Worm (Caenorhabditis elegans) whole organism, L4 larva: ENCODE measurements around the gene mam-7.

Experiments
- F49E8.2 ChIP-seq: sonication (generic microtip); optimal IDR thresholded peaks from 2 replicates; lab custom pipeline; 2016; ENCODE audit warnings: missing compliant biosample characterization, mild to moderate bottlenecking, missing genetic modification characterization, borderline replicate concordance
- ama-1 ChIP-seq: fragments of 150-350 bp; optimal IDR thresholded peaks from 2 replicates; lab custom pipeline; 2014; ENCODE audit warnings: inconsistent platforms, mixed read lengths
- nhr-237 ChIP-seq: sonication (generic microtip); optimal IDR thresholded peaks from 2 replicates; lab custom pipeline; 2017; ENCODE audit warnings: missing biosample characterization, missing genetic modification characterization

DNA sequence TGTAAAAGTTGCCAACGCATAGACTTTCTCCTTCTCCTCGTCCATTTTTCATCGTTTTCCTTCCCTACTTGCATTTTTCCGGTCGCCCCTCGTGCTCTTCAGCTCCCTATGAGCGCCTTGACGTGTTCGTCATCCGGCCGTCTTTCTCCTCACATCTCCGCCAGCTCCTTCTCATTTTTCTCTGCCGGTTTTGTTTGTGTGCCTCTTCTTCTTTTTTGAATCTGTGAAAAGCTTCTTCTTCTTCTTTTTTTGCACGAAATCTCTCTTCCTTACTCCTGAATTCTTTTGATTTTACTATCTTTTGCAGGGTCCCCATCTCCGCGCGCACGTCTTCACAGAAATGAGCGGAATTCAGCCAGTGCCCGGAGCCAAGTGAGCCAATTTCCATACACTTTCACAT, 41.4 kb upstream of the mam-7 start, which contains the start of gene K11H3.3:
- no peak for TF ChIP-seq ama-1 (lab: Kevin White, UChicago)
- TF ChIP-seq nhr-237 (tag; lab: Kevin White, UChicago), result no peak
- TF ChIP-seq F49E8.2 (tag; lab: Kevin White, UChicago), result no peak
